Worm (Caenorhabditis elegans) whole organism, young adult: ENCODE measurements around the gene spl-3.

Experiments used
- C17E4.6 ChIP-seq: fragments of 200-800 bp; sonication (Bioruptor generic); IDR thresholded peaks from 2 replicates; pipeline ENCODE4 v1.3.6; 2022; ENCODE audit warnings: missing genetic modification reagents, missing genetic modification characterization, missing compliant biosample characterization
- hlh-26 ChIP-seq: fragments of 200-800 bp; sonication (Bioruptor generic); conservative IDR thresholded peaks from 2 replicates; pipeline ENCODE4 v1.3.6; 2022; ENCODE audit warnings: missing genetic modification reagents, missing genetic modification characterization, missing compliant biosample characterization
- nhr-120 ChIP-seq: fragments of 200-800 bp; sonication (Bioruptor generic); IDR thresholded peaks from 2 replicates; pipeline ENCODE4 v1.3.6; 2022; ENCODE audit warnings: missing genetic modification characterization, missing compliant biosample characterization
- nhr-80 ChIP-seq: sonication (generic microtip); optimal IDR thresholded peaks from 2 replicates; lab custom pipeline; 2016; ENCODE audit warnings: missing genetic modification characterization, missing compliant biosample characterization
- snpc-4 ChIP-seq, 5 experiments: fragments of 150-350 bp in 1 of 5; sonication (generic microtip) in 4 of 5; optimal IDR thresholded peaks; 2 replicates each; lab custom pipeline; 2014 to 2018; ENCODE audit warnings: missing genetic modification characterization in 5 of 5, missing biosample characterization in 3 of 5, antibody characterized with exemption in 2 of 5, mild to moderate bottlenecking in 2 of 5, missing compliant biosample characterization in 2 of 5, missing genotype in 2 of 5, moderate library complexity in 2 of 5, missing genetic modification reagents in 1 of 5
- tbx-9 ChIP-seq: sonication (generic microtip); optimal IDR thresholded peaks from 2 replicates; lab custom pipeline; 2016; ENCODE audit warnings: borderline replicate concordance, missing genetic modification characterization, inconsistent platforms, missing compliant biosample characterization

DNA sequence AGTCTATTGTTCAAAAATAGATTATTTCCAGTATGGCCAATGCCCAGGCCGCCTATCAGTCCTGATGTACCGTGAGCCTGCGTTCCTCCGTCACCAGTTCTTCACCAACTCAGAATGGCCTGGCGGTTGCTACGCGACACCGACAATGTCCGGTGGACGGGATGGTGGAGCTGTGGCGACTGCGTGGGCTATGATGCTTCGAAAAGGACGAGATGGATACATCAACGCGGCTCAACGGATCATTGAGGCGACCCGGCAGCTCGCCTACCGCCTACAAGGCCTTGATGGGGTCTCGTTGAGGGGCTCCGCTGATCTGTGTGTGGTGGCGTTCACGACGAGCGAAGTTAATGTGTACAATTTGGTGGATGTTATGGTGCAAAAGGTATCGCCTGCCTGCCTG, 6.6 kb downstream of the spl-3 start:
- TF ChIP-seq snpc-4 (GFP tag; optimal IDR thresholded peaks at IDR 0.05; lab: Kevin White, UChicago) = no peak
- TF ChIP-seq snpc-4 (tag; optimal IDR thresholded peaks at IDR 0.05; lab: Kevin White, UChicago) = no peak
- no peak for TF ChIP-seq C17E4.6 (GFP tag; lab: Robert Waterston, UW)
- no peak for TF ChIP-seq tbx-9 (tag; lab: Kevin White, UChicago)
- no peak for TF ChIP-seq hlh-26 (GFP tag; lab: Robert Waterston, UW)
- no peak for TF ChIP-seq nhr-80
- TF ChIP-seq nhr-120 (GFP tag; lab: Robert Waterston, UW) = no peak
